ENCODE assay signal across 2 fruit fly cellular contexts in the genomic region with DNA sequence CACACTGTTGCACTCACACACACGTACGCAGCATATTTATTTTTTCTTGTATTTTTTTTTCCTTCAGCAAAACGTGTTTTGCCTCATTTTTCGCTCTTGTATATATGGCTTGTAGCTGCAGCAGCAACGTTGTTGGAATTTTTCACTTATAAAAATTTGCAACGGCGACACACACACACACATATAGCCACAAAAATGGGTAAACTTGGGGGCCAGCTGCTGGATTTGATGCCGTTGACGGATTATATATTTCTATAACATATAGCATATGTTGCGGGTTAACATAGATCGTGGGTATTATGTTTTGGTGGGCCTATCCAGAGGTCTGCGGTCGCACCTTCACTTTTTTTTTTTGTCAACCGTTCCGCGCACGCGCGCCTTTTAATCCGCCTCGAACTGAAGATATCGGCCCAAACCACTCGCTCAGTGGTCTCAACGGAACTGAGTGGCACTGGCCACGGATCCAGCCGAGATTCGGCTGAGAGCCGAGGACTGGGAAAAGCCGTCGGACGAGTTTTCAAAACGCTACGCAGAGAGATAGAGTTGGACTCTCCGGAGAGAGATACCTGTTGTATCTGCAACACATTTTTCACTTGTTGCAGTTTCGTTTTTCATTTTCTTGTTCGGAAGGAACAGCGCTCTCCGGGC.
A peak's percentile ranks its signal among the peaks of the same experiment; 100 is the strongest.
TF ChIP-seq lines count a peak whose summit lies in the region.

A gene (minus strand): TSS at position 443 of the 648 bp plus-strand sequence.

TF ChIP-seq in whole organism, embryonic, 481 proteins besides CTCF, POLR2A, EP300 and RAD21 (continued from another document):
- TF ChIP-seq NFAT (GFP tag; IDR thresholded peaks at IDR 0.05; lab: Robert Waterston, UW), result peak; percentile 28; the same call in 1 of the 2 replicates
- no peak for TF ChIP-seq Fer2 (tag; optimal IDR thresholded peaks at IDR 0.05; lab: Kevin White, UChicago)
- TF ChIP-seq slou (GFP tag; optimal IDR thresholded peaks at IDR 0.05; lab: Kevin White, UChicago), result no peak
- no peak for TF ChIP-seq CG9797 (GFP tag; optimal IDR thresholded peaks at IDR 0.05; lab: Kevin White, UChicago)
- TF ChIP-seq ara (GFP tag; IDR thresholded peaks at IDR 0.05; lab: Robert Waterston, UW), result 0 out of 2 replicates have a peak, but pooled peaks have one; percentile 38
- no peak for TF ChIP-seq dmrt99B (tag; optimal IDR thresholded peaks at IDR 0.05; lab: Kevin White, UChicago)
- peak; percentile 9; the same call in 1 of the 2 replicates for TF ChIP-seq chm (GFP tag; IDR thresholded peaks at IDR 0.05; lab: Robert Waterston, UW)
- TF ChIP-seq Blimp-1 (GFP tag; optimal IDR thresholded peaks at IDR 0.05; lab: Kevin White, UChicago), result peak; percentile 53
- no peak for TF ChIP-seq Atf3 (GFP tag; optimal IDR thresholded peaks at IDR 0.05; lab: Kevin White, UChicago)
- no peak for TF ChIP-seq NC2α (GFP tag; optimal IDR thresholded peaks at IDR 0.05; lab: Kevin White, UChicago)
- TF ChIP-seq gem (tag; optimal IDR thresholded peaks at IDR 0.05; lab: Kevin White, UChicago), result no peak
- no peak for TF ChIP-seq CG8290 (GFP tag; optimal IDR thresholded peaks at IDR 0.05; lab: Kevin White, UChicago)
- no peak for TF ChIP-seq CG8290 (tag; optimal IDR thresholded peaks at IDR 0.05; lab: Kevin White, UChicago)
- no peak for TF ChIP-seq vnd (GFP tag; IDR thresholded peaks at IDR 0.05; lab: Robert Waterston, UW; ENCODE audit: partially characterized antibody)
- TF ChIP-seq CG18011 (GFP tag; optimal IDR thresholded peaks at IDR 0.05; lab: Kevin White, UChicago), result no peak
- no peak for TF ChIP-seq NfI (GFP tag; optimal IDR thresholded peaks at IDR 0.05; lab: Kevin White, UChicago)
- peak; percentile 86 for TF ChIP-seq z (GFP tag; IDR thresholded peaks at IDR 0.05; lab: Robert Waterston, UW)
- peak; percentile 51 for TF ChIP-seq CG12769 (tag; optimal IDR thresholded peaks at IDR 0.05; lab: Kevin White, UChicago)
- TF ChIP-seq hkb (optimal IDR thresholded peaks at IDR 0.05; lab: Kevin White, UChicago), result no peak
- TF ChIP-seq hkb (GFP tag; IDR thresholded peaks at IDR 0.05; lab: Robert Waterston, UW), result 0 out of 2 replicates have a peak, but pooled peaks have one; percentile 20
- TF ChIP-seq bsh (GFP tag; optimal IDR thresholded peaks at IDR 0.05; lab: Kevin White, UChicago), result no peak
- no peak for TF ChIP-seq ash1 (GFP tag; optimal IDR thresholded peaks at IDR 0.05; lab: Kevin White, UChicago)
- TF ChIP-seq CG8478 (optimal IDR thresholded peaks at IDR 0.05; lab: Kevin White, UChicago), result no peak
- TF ChIP-seq kay (GFP tag; optimal IDR thresholded peaks at IDR 0.05; lab: Kevin White, UChicago), result no peak
- TF ChIP-seq CG11247 (GFP tag; IDR thresholded peaks at IDR 0.05; lab: Robert Waterston, UW), result no peak
- no peak for TF ChIP-seq dati (GFP tag; IDR thresholded peaks at IDR 0.05; lab: Robert Waterston, UW)
- TF ChIP-seq h (optimal IDR thresholded peaks at IDR 0.05; lab: Kevin White, UChicago), result no peak
- TF ChIP-seq chinmo (GFP tag; IDR thresholded peaks at IDR 0.05; lab: Robert Waterston, UW; ENCODE audit: partially characterized antibody), result peak; percentile 58; the same call in 1 of the 4 replicates
- no peak for TF ChIP-seq CG9727 (GFP tag; optimal IDR thresholded peaks at IDR 0.05; lab: Kevin White, UChicago)
- TF ChIP-seq Ssrp (tag; optimal IDR thresholded peaks at IDR 0.05; lab: Kevin White, UChicago), result no peak
- TF ChIP-seq CG12104 (GFP tag; optimal IDR thresholded peaks at IDR 0.05; lab: Kevin White, UChicago), result no peak
- TF ChIP-seq ERR (GFP tag; optimal IDR thresholded peaks at IDR 0.05; lab: Kevin White, UChicago), result no peak
- TF ChIP-seq gce (GFP tag; IDR thresholded peaks at IDR 0.05; lab: Robert Waterston, UW), result 0 out of 3 replicates have a peak, but pooled peaks have one; percentile 43
- TF ChIP-seq Jarid2 (GFP tag; optimal IDR thresholded peaks at IDR 0.05; lab: Kevin White, UChicago), result peak; percentile 45
- TF ChIP-seq sqz (GFP tag; optimal IDR thresholded peaks at IDR 0.05; lab: Kevin White, UChicago), result peak; percentile 84
- TF ChIP-seq CG34422 (GFP tag; IDR thresholded peaks at IDR 0.05; lab: Robert Waterston, UW), result no peak
- TF ChIP-seq Trl (optimal IDR thresholded peaks at IDR 0.05; lab: Kevin White, UChicago), result peak; percentile 32 to 61
- TF ChIP-seq Trl (GFP tag; optimal IDR thresholded peaks at IDR 0.05; lab: Kevin White, UChicago), result no peak
- no peak for TF ChIP-seq lilli (GFP tag; optimal IDR thresholded peaks at IDR 0.05; lab: Kevin White, UChicago)
- TF ChIP-seq CG13287 (GFP tag; IDR thresholded peaks at IDR 0.05; lab: Robert Waterston, UW; ENCODE audit: partially characterized antibody), result no peak

TF ChIP-seq in whole organism, prepupa, 60 proteins besides CTCF, POLR2A, EP300 and RAD21 (continued from another document):
- TF ChIP-seq pdm3 (GFP tag; optimal IDR thresholded peaks at IDR 0.05; lab: Kevin White, UChicago) (no peak), topi (GFP tag; optimal IDR thresholded peaks at IDR 0.05; lab: Kevin White, UChicago) (no peak)
